Worm (Caenorhabditis elegans) whole organism, late embryonic: ENCODE results near the gene C30H6.5.

Source experiments
- F13H6.1 ChIP-seq: sonication (generic microtip); optimal IDR thresholded peaks from 2 replicates; lab custom pipeline; 2016; ENCODE audit warnings: missing genetic modification characterization, missing compliant biosample characterization
- ama-1 ChIP-seq: fragments of 150-350 bp; optimal IDR thresholded peaks from 2 replicates; lab custom pipeline; 2014
- ceh-48 ChIP-seq: sonication (generic microtip); optimal IDR thresholded peaks from 2 replicates; lab custom pipeline; 2016; ENCODE audit warnings: missing genetic modification characterization, inconsistent platforms, missing compliant biosample characterization
- fkh-10 ChIP-seq: fragments of 150-350 bp; optimal IDR thresholded peaks from 2 replicates; lab custom pipeline; 2014; ENCODE audit warnings: missing biosample characterization, missing genetic modification reagents, missing genetic modification characterization
- lin-11 ChIP-seq: fragments of 200-800 bp; sonication (Bioruptor generic); optimal IDR thresholded peaks from 2 replicates; lab custom pipeline; 2018; ENCODE audit warnings: mild to moderate bottlenecking, missing genetic modification characterization, missing compliant biosample characterization
- pha-2 ChIP-seq: sonication (generic microtip); optimal IDR thresholded peaks from 2 replicates; lab custom pipeline; 2017; ENCODE audit warnings: mild to moderate bottlenecking, missing genetic modification characterization, missing compliant biosample characterization
- pqm-1 ChIP-seq: sonication (generic microtip); optimal IDR thresholded peaks from 2 replicates; lab custom pipeline; 2016; ENCODE audit warnings: missing genetic modification characterization, missing compliant biosample characterization
- rnt-1 ChIP-seq: sonication (generic microtip); optimal IDR thresholded peaks from 2 replicates; lab custom pipeline; 2016; ENCODE audit warnings: missing genetic modification characterization, missing compliant biosample characterization
- tbx-2 ChIP-seq: sonication (generic microtip); optimal IDR thresholded peaks from 2 replicates; lab custom pipeline; 2016; ENCODE audit warnings: missing genetic modification characterization, missing compliant biosample characterization
- unc-55 ChIP-seq: sonication (generic microtip); optimal IDR thresholded peaks from 2 replicates; lab custom pipeline; 2017; ENCODE audit warnings: missing biosample characterization, missing genetic modification reagents, missing genetic modification characterization

DNA sequence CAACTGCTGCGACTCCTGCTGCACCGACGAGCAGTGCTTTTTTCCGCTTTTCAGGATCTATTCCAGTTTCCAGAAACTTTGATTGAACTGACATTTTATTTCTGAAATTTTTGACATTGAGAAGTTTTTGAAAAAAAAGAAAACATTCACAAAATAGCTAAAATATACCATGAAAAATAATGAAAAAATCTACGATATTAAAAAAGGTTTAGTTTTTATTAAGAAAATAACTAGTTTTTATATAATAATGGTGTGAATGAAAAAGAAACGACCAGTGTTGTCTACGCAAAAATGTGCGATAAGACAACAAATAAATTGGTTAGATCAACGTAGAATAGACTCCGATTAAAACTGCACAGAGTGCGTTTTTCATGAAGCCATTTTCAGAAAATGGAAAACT, 34.0 kb downstream of the C30H6.5 start, which contains the start of gene pmp-4:
- TF ChIP-seq tbx-2 (no peak), F13H6.1 (tag; lab: Kevin White, UChicago) (no peak), rnt-1 (tag; lab: Kevin White, UChicago) (no peak), ama-1 (lab: Kevin White, UChicago) (no peak), lin-11 (tag; lab: Kevin White, UChicago) (no peak), fkh-10 (GFP tag; lab: Kevin White, UChicago) (no peak), pqm-1 (tag; lab: Kevin White, UChicago) (no peak), ceh-48 (tag; lab: Kevin White, UChicago) (no peak), unc-55 (GFP tag; lab: Kevin White, UChicago) (no peak), pha-2 (tag; lab: Kevin White, UChicago) (no peak)
